Worm (Caenorhabditis elegans) whole organism, L2 larva: ENCODE measurements around the gene ntl-3.
A peak's percentile ranks its signal among the peaks of the same experiment; 100 is the strongest.

ENCODE experiments used
- aly-2 ChIP-seq: fragments of 150-350 bp; optimal IDR thresholded peaks from 2 replicates; lab custom pipeline; 2014; ENCODE audit warnings: missing biosample characterization, missing genetic modification characterization
- ama-1 ChIP-seq: fragments of 150-350 bp; optimal IDR thresholded peaks from 2 replicates; lab custom pipeline; 2018; ENCODE audit warnings: inconsistent platforms
- elt-1 ChIP-seq: fragments of 150-350 bp; optimal IDR thresholded peaks from 2 replicates; lab custom pipeline; 2014; ENCODE audit warnings: missing biosample characterization, missing genetic modification characterization
- elt-3 ChIP-seq: sonication (generic microtip); optimal IDR thresholded peaks from 2 replicates; lab custom pipeline; 2017; ENCODE audit warnings: missing biosample characterization, missing genetic modification characterization
- nhr-12 ChIP-seq: fragments of 150-350 bp; optimal IDR thresholded peaks from 2 replicates; lab custom pipeline; 2014; ENCODE audit warnings: missing biosample characterization, missing genetic modification characterization
- nhr-25 ChIP-seq: fragments of 150-350 bp; sonication (generic microtip); optimal IDR thresholded peaks from 3 replicates; lab custom pipeline; 2014; ENCODE audit warnings: missing biosample characterization, missing genetic modification characterization
- nhr-6 ChIP-seq: fragments of 150-350 bp; optimal IDR thresholded peaks from 2 replicates; lab custom pipeline; 2014; ENCODE audit warnings: missing biosample characterization, missing genetic modification characterization
- unc-55 ChIP-seq: fragments of 150-350 bp; sonication (generic microtip); optimal IDR thresholded peaks from 3 replicates; lab custom pipeline; 2014; ENCODE audit warnings: missing biosample characterization, missing genetic modification reagents, missing genetic modification characterization
- zag-1 ChIP-seq: fragments of 150-350 bp; optimal IDR thresholded peaks from 2 replicates; lab custom pipeline; 2014; ENCODE audit warnings: missing biosample characterization, missing genetic modification characterization

ce11 chrIII:11834783-11835182 lies 11.5 kb downstream of the ntl-3 start:
- TF ChIP-seq zag-1 (tag; lab: Kevin White, UChicago) (no peak), nhr-12 (no peak), elt-1 (tag; lab: Kevin White, UChicago) (no peak), ama-1 (lab: Kevin White, UChicago) (no peak), nhr-6 (no peak), elt-3 (tag; lab: Kevin White, UChicago) (no peak), aly-2 (no peak), nhr-25 (tag; lab: Kevin White, UChicago) (peak; percentile 11), unc-55 (GFP tag; lab: Kevin White, UChicago) (peak; percentile 8)
